Worm (Caenorhabditis elegans) whole organism, young adult: Measurements from ENCODE around the gene W10C6.2.

Experiments used
- B0019.2 ChIP-seq: fragments of 200-800 bp; sonication (Bioruptor generic); conservative IDR thresholded peaks from 2 replicates; pipeline ENCODE4 v1.3.6; 2022; ENCODE audit warnings: missing genetic modification reagents, missing genetic modification characterization, missing compliant biosample characterization
- B0035.1 ChIP-seq: sonication (generic microtip); optimal IDR thresholded peaks from 2 replicates; lab custom pipeline; 2016; ENCODE audit warnings: missing genetic modification characterization, mild to moderate bottlenecking, missing compliant biosample characterization, missing genotype, missing genetic modification reagents
- B0261.1 ChIP-seq: sonication (generic microtip); optimal IDR thresholded peaks from 2 replicates; lab custom pipeline; 2016; ENCODE audit warnings: mild to moderate bottlenecking, missing genetic modification characterization, moderate library complexity, missing compliant biosample characterization
- B0336.3 ChIP-seq: fragments of 200-800 bp; sonication (Bioruptor generic); IDR thresholded peaks from 2 replicates; pipeline ENCODE4 v1.3.6; 2022; ENCODE audit warnings: missing genetic modification characterization, missing compliant biosample characterization
- D2030.7 ChIP-seq: fragments of 200-800 bp; sonication (Bioruptor generic); IDR thresholded peaks from 2 replicates; pipeline ENCODE4 v1.3.6; 2022; ENCODE audit warnings: missing genetic modification reagents, missing genetic modification characterization, missing compliant biosample characterization
- F23B12.7 ChIP-seq: sonication (generic microtip); optimal IDR thresholded peaks from 2 replicates; lab custom pipeline; 2017; ENCODE audit warnings: missing genetic modification characterization, mild to moderate bottlenecking, missing compliant biosample characterization, antibody characterized with exemption, moderate library complexity; ENCODE audit not compliant: insufficient read depth
- F33H1.4 ChIP-seq: fragments of 200-800 bp; sonication (Bioruptor generic); IDR thresholded peaks from 2 replicates; pipeline ENCODE4 v1.3.6; 2022; ENCODE audit warnings: missing genetic modification reagents, missing genetic modification characterization, missing compliant biosample characterization
- F52B5.7 ChIP-seq: sonication (generic microtip); optimal IDR thresholded peaks from 2 replicates; lab custom pipeline; 2016; ENCODE audit warnings: mild to moderate bottlenecking, missing genetic modification characterization, missing compliant biosample characterization
- F55B11.4 ChIP-seq: sonication (generic microtip); optimal IDR thresholded peaks from 2 replicates; lab custom pipeline; 2016; ENCODE audit warnings: missing compliant biosample characterization, missing genetic modification characterization, borderline replicate concordance; ENCODE audit not compliant: insufficient read depth
- F57A8.1 ChIP-seq: fragments of 200-800 bp; sonication (Bioruptor generic); optimal IDR thresholded peaks from 2 replicates; lab custom pipeline; 2018; ENCODE audit warnings: mild to moderate bottlenecking, missing genetic modification characterization, moderate library complexity, missing compliant biosample characterization
- K12H6.12 ChIP-seq: fragments of 200-800 bp; sonication (Bioruptor generic); optimal IDR thresholded peaks from 2 replicates; lab custom pipeline; 2018; ENCODE audit warnings: mild to moderate bottlenecking, missing genetic modification characterization, missing compliant biosample characterization
- T07F8.4 ChIP-seq: sonication (generic microtip); optimal IDR thresholded peaks from 2 replicates; lab custom pipeline; 2016; ENCODE audit warnings: mild to moderate bottlenecking, missing genetic modification characterization, moderate library complexity, missing compliant biosample characterization
- T26A5.8 ChIP-seq: sonication (generic microtip); optimal IDR thresholded peaks from 2 replicates; lab custom pipeline; 2016; ENCODE audit warnings: missing genetic modification characterization, missing compliant biosample characterization
- Y53G8AR.9 ChIP-seq: fragments of 200-800 bp; sonication (Bioruptor generic); conservative IDR thresholded peaks from 2 replicates; pipeline ENCODE4 v1.3.6; 2022; ENCODE audit warnings: missing genetic modification reagents, missing genetic modification characterization, missing compliant biosample characterization
- Y56A3A.18 ChIP-seq: fragments of 200-800 bp; sonication (Bioruptor generic); IDR thresholded peaks from 2 replicates; pipeline ENCODE4 v1.3.6; 2022; ENCODE audit warnings: missing genetic modification reagents, missing genetic modification characterization, missing compliant biosample characterization
- Y95B8A.8 ChIP-seq: fragments of 200-800 bp; sonication (Bioruptor generic); IDR thresholded peaks from 2 replicates; pipeline ENCODE4 v1.3.6; 2022; ENCODE audit warnings: missing genetic modification reagents, missing genetic modification characterization, missing compliant biosample characterization
- ZK185.1 ChIP-seq: sonication (generic microtip); optimal IDR thresholded peaks from 2 replicates; lab custom pipeline; 2016; ENCODE audit warnings: mild to moderate bottlenecking, missing genetic modification characterization, missing compliant biosample characterization; ENCODE audit not compliant: poor library complexity, severe bottlenecking
- ama-1 ChIP-seq, 3 experiments: fragments of 150-350 bp in 1 of 3; sonication (generic microtip) in 2 of 3; optimal IDR thresholded peaks; 2 replicates each; lab custom pipeline; 2014 to 2018; ENCODE audit warnings: missing biosample characterization in 2 of 3, missing genetic modification characterization in 2 of 3, missing genetic modification reagents in 2 of 3
- aptf-2 ChIP-seq: fragments of 200-800 bp; sonication (Bioruptor generic); conservative IDR thresholded peaks from 2 replicates; pipeline ENCODE4 v1.3.6; 2022; ENCODE audit warnings: missing genetic modification reagents, missing genetic modification characterization, missing compliant biosample characterization
- bed-2 ChIP-seq: fragments of 200-800 bp; sonication (Bioruptor generic); IDR thresholded peaks from 2 replicates; pipeline ENCODE4 v1.3.6; 2022; ENCODE audit warnings: missing genetic modification reagents, missing genetic modification characterization, missing compliant biosample characterization
- ccch-3 ChIP-seq: fragments of 200-800 bp; sonication (Bioruptor generic); optimal IDR thresholded peaks from 2 replicates; lab custom pipeline; 2018; ENCODE audit warnings: mild to moderate bottlenecking, missing genetic modification characterization, missing compliant biosample characterization
- die-1 ChIP-seq: sonication (generic microtip); optimal IDR thresholded peaks from 2 replicates; lab custom pipeline; 2016; ENCODE audit warnings: missing genotype, mild to moderate bottlenecking, missing genetic modification characterization, missing compliant biosample characterization
- efl-1 ChIP-seq: fragments of 150-350 bp; optimal IDR thresholded peaks from 2 replicates; lab custom pipeline; 2014; ENCODE audit warnings: missing biosample characterization, missing genetic modification reagents, missing genetic modification characterization
- hmg-1.2 ChIP-seq: fragments of 200-800 bp; sonication (Bioruptor generic); IDR thresholded peaks from 2 replicates; pipeline ENCODE4 v1.3.6; 2022; ENCODE audit warnings: missing genetic modification reagents, missing genetic modification characterization, missing compliant biosample characterization
- let-526 ChIP-seq: fragments of 200-800 bp; sonication (Bioruptor generic); IDR thresholded peaks from 2 replicates; pipeline ENCODE4 v1.3.6; 2022; ENCODE audit warnings: missing genetic modification reagents, missing genetic modification characterization, missing compliant biosample characterization
- lin-35 ChIP-seq, 3 experiments: fragments of 150-350 bp in 2 of 3; sonication (generic microtip) in 1 of 3; optimal IDR thresholded peaks; 2 replicates each; lab custom pipeline; 2014 to 2018; ENCODE audit warnings: missing biosample characterization in 3 of 3, missing genetic modification characterization in 3 of 3, missing genetic modification reagents in 3 of 3
- lsl-1 ChIP-seq: fragments of 200-800 bp; sonication (Bioruptor generic); optimal IDR thresholded peaks from 2 replicates; lab custom pipeline; 2018; ENCODE audit warnings: mild to moderate bottlenecking, missing genetic modification characterization, moderate library complexity, missing compliant biosample characterization
- madf-10 ChIP-seq: sonication (generic microtip); optimal IDR thresholded peaks from 2 replicates; lab custom pipeline; 2016; ENCODE audit warnings: mild to moderate bottlenecking, missing genetic modification characterization, missing compliant biosample characterization
- madf-3 ChIP-seq: fragments of 200-800 bp; sonication (Bioruptor generic); IDR thresholded peaks from 2 replicates; pipeline ENCODE4 v1.3.6; 2022; ENCODE audit warnings: missing genetic modification reagents, missing genetic modification characterization, missing compliant biosample characterization
- madf-6 ChIP-seq: fragments of 200-800 bp; sonication (Bioruptor generic); IDR thresholded peaks from 2 replicates; pipeline ENCODE4 v1.3.6; 2022; ENCODE audit warnings: missing genetic modification reagents, missing genetic modification characterization, missing compliant biosample characterization
- madf-8 ChIP-seq: fragments of 200-800 bp; sonication (Bioruptor generic); conservative IDR thresholded peaks from 2 replicates; pipeline ENCODE4 v1.3.6; 2022; ENCODE audit warnings: missing genetic modification reagents, missing genetic modification characterization, missing compliant biosample characterization
- mel-28 ChIP-seq: sonication (generic microtip); optimal IDR thresholded peaks from 2 replicates; lab custom pipeline; 2016; ENCODE audit warnings: borderline replicate concordance, mild to moderate bottlenecking, missing genetic modification characterization, missing compliant biosample characterization
- nfya-2 ChIP-seq: fragments of 200-800 bp; sonication (Bioruptor generic); IDR thresholded peaks from 2 replicates; pipeline ENCODE4 v1.3.6; 2022; ENCODE audit warnings: missing genetic modification reagents, missing genetic modification characterization, missing compliant biosample characterization
- nhr-120 ChIP-seq: fragments of 200-800 bp; sonication (Bioruptor generic); IDR thresholded peaks from 2 replicates; pipeline ENCODE4 v1.3.6; 2022; ENCODE audit warnings: missing genetic modification characterization, missing compliant biosample characterization
- nhr-179 ChIP-seq: sonication (generic microtip); optimal IDR thresholded peaks from 2 replicates; lab custom pipeline; 2016; ENCODE audit warnings: mild to moderate bottlenecking, missing genetic modification characterization, missing compliant biosample characterization
- pbrm-1 ChIP-seq: fragments of 200-800 bp; sonication (Bioruptor generic); IDR thresholded peaks from 2 replicates; pipeline ENCODE4 v1.3.6; 2022; ENCODE audit warnings: missing genetic modification reagents, missing genetic modification characterization, missing compliant biosample characterization
- pha-4 ChIP-seq: fragments of 150-350 bp; sonication (generic microtip); optimal IDR thresholded peaks from 2 replicates; lab custom pipeline; 2014; ENCODE audit warnings: missing biosample characterization, missing genetic modification reagents, missing genetic modification characterization
- repo-1 ChIP-seq: sonication (generic microtip); optimal IDR thresholded peaks from 2 replicates; lab custom pipeline; 2017; ENCODE audit warnings: mild to moderate bottlenecking, missing genetic modification characterization, missing compliant biosample characterization
- sdz-38 ChIP-seq: sonication (generic microtip); optimal IDR thresholded peaks from 2 replicates; lab custom pipeline; 2016; ENCODE audit warnings: missing genotype, missing genetic modification characterization, missing compliant biosample characterization
- sea-2 ChIP-seq: fragments of 200-800 bp; sonication (Bioruptor generic); IDR thresholded peaks from 2 replicates; pipeline ENCODE4 v1.3.6; 2022; ENCODE audit warnings: missing genetic modification characterization, missing compliant biosample characterization
- snpc-1.3 ChIP-seq: sonication (generic microtip); optimal IDR thresholded peaks from 2 replicates; lab custom pipeline; 2017; ENCODE audit warnings: missing genetic modification characterization, mild to moderate bottlenecking, missing compliant biosample characterization, antibody characterized with exemption, moderate library complexity, missing genotype, missing genetic modification reagents; ENCODE audit not compliant: insufficient read depth
- tbp1 ChIP-seq: fragments of 200-800 bp; sonication (Bioruptor generic); optimal IDR thresholded peaks from 2 replicates; lab custom pipeline; 2018; ENCODE audit warnings: mild to moderate bottlenecking, missing genetic modification characterization, missing compliant biosample characterization
- zfh-2 ChIP-seq: fragments of 200-800 bp; sonication (Bioruptor generic); conservative IDR thresholded peaks from 2 replicates; pipeline ENCODE4 v1.3.6; 2022; ENCODE audit warnings: missing genetic modification reagents, missing genetic modification characterization, missing compliant biosample characterization
- zim-3 ChIP-seq: sonication (generic microtip); optimal IDR thresholded peaks from 2 replicates; lab custom pipeline; 2017; ENCODE audit warnings: mild to moderate bottlenecking, missing genetic modification characterization, moderate library complexity, missing compliant biosample characterization
- ztf-18 ChIP-seq: sonication (generic microtip); optimal IDR thresholded peaks from 2 replicates; lab custom pipeline; 2016; ENCODE audit warnings: missing genotype, mild to moderate bottlenecking, missing genetic modification characterization, missing compliant biosample characterization
- ztf-25 ChIP-seq: fragments of 200-800 bp; sonication (Bioruptor generic); IDR thresholded peaks from 2 replicates; pipeline ENCODE4 v1.3.6; 2022; ENCODE audit warnings: missing genetic modification reagents, missing genetic modification characterization, missing compliant biosample characterization
- ztf-6 ChIP-seq: fragments of 200-800 bp; sonication (Bioruptor generic); IDR thresholded peaks from 2 replicates; pipeline ENCODE4 v1.3.6; 2022; ENCODE audit warnings: missing genetic modification reagents, missing genetic modification characterization, missing compliant biosample characterization

Gene W10C6.2

DNA sequence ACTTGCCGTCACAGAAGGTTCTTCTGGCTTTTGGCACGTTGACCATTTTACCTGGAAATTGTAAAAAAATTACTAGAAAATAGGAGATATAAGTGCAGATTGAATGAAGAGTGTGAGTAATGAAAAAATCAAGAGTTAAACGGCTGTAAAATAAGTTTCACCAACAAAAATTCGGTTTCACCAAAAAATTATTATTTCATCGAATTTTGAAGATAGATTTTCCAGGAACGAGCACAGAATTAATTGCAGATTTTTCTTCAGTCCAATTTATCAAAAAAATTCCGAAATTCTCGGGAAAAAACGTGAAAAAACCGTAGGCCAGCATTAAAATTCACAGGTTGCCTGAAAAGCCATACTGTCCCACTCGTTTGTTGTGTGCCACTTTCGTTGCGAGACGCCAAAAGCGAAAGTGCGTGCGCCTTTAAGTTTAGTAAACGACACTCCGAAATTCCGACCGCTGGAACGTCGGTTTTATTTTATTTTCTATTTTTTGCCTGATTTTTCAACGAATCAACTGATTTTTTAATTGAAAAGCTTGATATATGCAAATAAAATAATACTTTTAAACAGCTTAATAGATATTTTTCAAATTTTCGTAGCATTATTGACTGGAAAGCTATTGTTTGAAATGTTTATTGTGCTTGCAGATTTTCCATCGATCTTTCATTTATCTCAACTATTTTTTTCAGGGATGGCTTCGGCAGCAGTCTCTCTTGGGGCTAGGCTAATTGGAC lies 24.4 kb downstream of the W10C6.2 start, which contains the start of the genes rpl-36.A and nuo-1 (continued):
- TF ChIP-seq lin-35 (GFP tag; optimal IDR thresholded peaks at IDR 0.05; lab: Kevin White, UChicago) (peak in 1 of 3 experiments; percentile 67), efl-1 (GFP tag; lab: Kevin White, UChicago) (peak; percentile 13), let-526 (GFP tag; lab: Robert Waterston, UW) (no peak), bed-2 (GFP tag; lab: Robert Waterston, UW) (no peak), T07F8.4 (tag; lab: Kevin White, UChicago) (no peak), mel-28 (tag; lab: Kevin White, UChicago) (no peak), pha-4 (tag; lab: Kevin White, UChicago) (peak; percentile 64), tbp1 (peak; percentile 47), pbrm-1 (GFP tag; lab: Robert Waterston, UW) (peak; percentile 14; the same call in 1 of the 2 replicates), ztf-25 (no peak), nfya-2 (GFP tag; lab: Robert Waterston, UW) (no peak), Y56A3A.18 (GFP tag; lab: Robert Waterston, UW) (no peak), Y53G8AR.9 (no peak), B0035.1 (tag; lab: Kevin White, UChicago) (no peak), Y95B8A.8 (no peak), ama-1 (optimal IDR thresholded peaks at IDR 0.05; lab: Kevin White, UChicago) (no peak), ama-1 (GFP tag; optimal IDR thresholded peaks at IDR 0.05; lab: Kevin White, UChicago) (no peak), zfh-2 (no peak), D2030.7 (GFP tag; lab: Robert Waterston, UW) (peak; percentile 71), F23B12.7 (peak; percentile 91), hmg-1.2 (peak; percentile 42; the same call in 1 of the 2 replicates), F52B5.7 (tag; lab: Kevin White, UChicago) (no peak), lsl-1 (GFP tag; lab: Kevin White, UChicago) (peak; percentile 89), nhr-120 (GFP tag; lab: Robert Waterston, UW) (no peak), B0019.2 (GFP tag; lab: Robert Waterston, UW) (peak; percentile 57), B0261.1 (no peak), sea-2 (no peak), sdz-38 (tag; lab: Kevin White, UChicago) (no peak), nhr-179 (no peak), ztf-18 (tag; lab: Kevin White, UChicago) (peak; percentile 32), F57A8.1 (no peak), F33H1.4 (GFP tag; lab: Robert Waterston, UW) (peak; percentile 95), aptf-2 (GFP tag; lab: Robert Waterston, UW) (no peak), zim-3 (tag; lab: Kevin White, UChicago) (no peak), madf-3 (GFP tag; lab: Robert Waterston, UW) (no peak), T26A5.8 (tag; lab: Kevin White, UChicago) (no peak), madf-10 (no peak), ztf-6 (GFP tag; lab: Robert Waterston, UW) (no peak), ccch-3 (GFP tag; lab: Kevin White, UChicago) (no peak), F55B11.4 (no peak), snpc-1.3 (tag; lab: Kevin White, UChicago) (peak; percentile 37), madf-8 (GFP tag; lab: Robert Waterston, UW) (peak; percentile 55), B0336.3 (GFP tag; lab: Robert Waterston, UW) (no peak), ZK185.1 (tag; lab: Kevin White, UChicago) (peak; percentile 50), madf-6 (GFP tag; lab: Robert Waterston, UW) (peak; percentile 70), K12H6.12 (tag; lab: Kevin White, UChicago) (peak; percentile 46), repo-1 (tag; lab: Kevin White, UChicago) (no peak), die-1 (tag; lab: Kevin White, UChicago) (no peak)
